Fruit fly (Drosophila melanogaster) whole organism, pupa: ENCODE measurements around the gene CG31174.
A peak's percentile ranks its signal among the peaks of the same experiment; 100 is the strongest.

Source experiments
- CG10348 ChIP-seq: fragments of 200-800 bp; sonication (Bioruptor generic); IDR thresholded peaks from 2 replicates; pipeline ENCODE4 v1.3.6; 2022; ENCODE audit warnings: missing biosample characterization, missing genetic modification characterization
- CG12605 ChIP-seq: fragments of 200-800 bp; sonication (Bioruptor generic); IDR thresholded peaks from 2 replicates; pipeline ENCODE4 v1.3.6; 2022; ENCODE audit warnings: missing biosample characterization, missing genetic modification characterization
- CG13204 ChIP-seq: fragments of 200-800 bp; sonication (Bioruptor generic); optimal IDR thresholded peaks from 2 replicates; lab custom pipeline; 2018; ENCODE audit warnings: missing biosample characterization, mild to moderate bottlenecking, missing genetic modification characterization, moderate library complexity
- CG14655 ChIP-seq: fragments of 200-800 bp; sonication (Bioruptor generic); optimal IDR thresholded peaks from 3 replicates; lab custom pipeline; 2017; ENCODE audit warnings: mild to moderate bottlenecking, missing biosample characterization, missing genetic modification reagents, missing genetic modification characterization
- CG15710 ChIP-seq: fragments of 200-800 bp; sonication (Bioruptor generic); optimal IDR thresholded peaks from 2 replicates; lab custom pipeline; 2018; ENCODE audit warnings: missing biosample characterization, mild to moderate bottlenecking, missing genetic modification characterization, moderate library complexity
- CG17806 ChIP-seq: fragments of 200-800 bp; sonication (Bioruptor generic); optimal IDR thresholded peaks from 2 replicates; lab custom pipeline; 2018; ENCODE audit warnings: missing biosample characterization, mild to moderate bottlenecking, missing genetic modification characterization, moderate library complexity
- CG32121 ChIP-seq: fragments of 200-800 bp; sonication (Bioruptor generic); IDR thresholded peaks from 2 replicates; pipeline ENCODE4 v1.3.6; 2022; ENCODE audit warnings: missing biosample characterization, missing genetic modification characterization
- CG34367 ChIP-seq: fragments of 200-800 bp; sonication (Bioruptor generic); optimal IDR thresholded peaks from 2 replicates; lab custom pipeline; 2018; ENCODE audit warnings: missing biosample characterization, mild to moderate bottlenecking, missing genetic modification characterization
- CG4496 ChIP-seq: fragments of 200-800 bp; sonication (Bioruptor generic); IDR thresholded peaks from 3 replicates; pipeline ENCODE4 v1.3.6; 2022; ENCODE audit warnings: missing biosample characterization, missing genetic modification characterization
- CG8159 ChIP-seq: fragments of 200-800 bp; sonication (Bioruptor generic); optimal IDR thresholded peaks from 3 replicates; lab custom pipeline; 2018; ENCODE audit warnings: missing biosample characterization, mild to moderate bottlenecking, missing genetic modification characterization, moderate library complexity
- CG8301 ChIP-seq: fragments of 200-800 bp; sonication (Bioruptor generic); optimal IDR thresholded peaks from 2 replicates; lab custom pipeline; 2018; ENCODE audit warnings: missing biosample characterization, mild to moderate bottlenecking, missing genetic modification characterization
- CG9948 ChIP-seq: fragments of 200-800 bp; sonication (Bioruptor generic); optimal IDR thresholded peaks from 2 replicates; lab custom pipeline; 2018; ENCODE audit warnings: missing biosample characterization, mild to moderate bottlenecking, missing genetic modification characterization, moderate library complexity
- D1 ChIP-seq: fragments of 200-800 bp; sonication (Bioruptor generic); optimal IDR thresholded peaks from 2 replicates; lab custom pipeline; 2018; ENCODE audit warnings: missing biosample characterization, mild to moderate bottlenecking, missing genetic modification characterization, moderate library complexity
- EcR ChIP-seq: fragments of 200-800 bp; sonication (Bioruptor generic); optimal IDR thresholded peaks from 3 replicates; lab custom pipeline; 2019; ENCODE audit warnings: missing biosample characterization, missing genetic modification characterization, mild to moderate bottlenecking, moderate library complexity, missing genetic modification reagents
- Ets98B ChIP-seq: fragments of 200-800 bp; sonication (Bioruptor generic); IDR thresholded peaks from 2 replicates; pipeline ENCODE4 v1.3.6; 2022; ENCODE audit warnings: missing biosample characterization, missing genetic modification characterization
- Pif1A ChIP-seq: fragments of 200-800 bp; sonication (Bioruptor generic); optimal IDR thresholded peaks from 3 replicates; lab custom pipeline; 2016; ENCODE audit warnings: missing biosample characterization, missing genetic modification characterization
- Pif1B ChIP-seq: fragments of 200-800 bp; sonication (Bioruptor generic); optimal IDR thresholded peaks from 3 replicates; lab custom pipeline; 2016; ENCODE audit warnings: missing biosample characterization, missing genetic modification characterization
- Snoo ChIP-seq: fragments of 200-800 bp; sonication (Bioruptor generic); optimal IDR thresholded peaks from 3 replicates; lab custom pipeline; 2017; ENCODE audit warnings: missing biosample characterization, mild to moderate bottlenecking, missing genetic modification characterization, inconsistent platforms
- fd96Ca ChIP-seq: fragments of 200-800 bp; sonication (Bioruptor generic); IDR thresholded peaks from 3 replicates; pipeline ENCODE4 v1.3.6; 2022; ENCODE audit warnings: missing biosample characterization, missing genetic modification characterization
- gl ChIP-seq: fragments of 200-800 bp; sonication (Bioruptor generic); optimal IDR thresholded peaks from 2 replicates; lab custom pipeline; 2018; ENCODE audit warnings: missing biosample characterization, mild to moderate bottlenecking, missing genetic modification characterization
- rn ChIP-seq: fragments of 200-800 bp; sonication (Bioruptor generic); IDR thresholded peaks from 2 replicates; pipeline ENCODE4 v1.3.6; 2022; ENCODE audit warnings: missing biosample characterization, missing genetic modification characterization

The CG31174 gene

DNA sequence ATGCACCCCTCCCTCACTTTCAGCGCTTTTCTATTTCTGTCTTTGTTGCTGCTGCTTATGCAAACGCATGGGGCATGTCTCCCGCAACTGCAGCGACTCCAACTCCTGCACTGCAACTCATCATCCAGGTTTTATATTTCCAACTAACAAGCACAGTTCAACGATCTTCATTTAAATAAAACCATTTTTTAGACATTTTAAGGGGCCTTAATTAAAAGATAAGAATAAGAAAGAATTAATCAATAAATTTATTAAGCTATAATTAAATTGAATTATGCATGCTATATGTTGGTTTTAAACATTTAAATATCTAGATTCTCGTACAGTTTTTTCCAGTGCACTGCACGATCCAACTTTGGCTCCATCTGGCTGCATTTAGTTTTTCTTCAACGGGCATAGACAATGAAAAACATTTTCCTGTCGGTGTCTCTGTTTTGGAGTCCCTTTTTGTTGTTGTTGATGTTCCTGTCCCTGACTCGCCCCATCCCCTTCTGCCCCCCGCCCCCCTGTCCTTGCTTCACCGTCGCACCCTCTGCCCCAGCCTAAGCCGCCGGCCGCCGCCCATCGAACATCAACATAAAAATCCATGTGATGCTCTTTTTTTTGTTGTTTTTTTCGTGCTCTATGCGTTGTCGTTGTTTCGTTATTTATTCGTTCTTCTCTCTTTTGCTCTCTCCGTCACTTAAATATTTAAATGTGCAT is 40.4 kb downstream of the CG31174 start:
- TF ChIP-seq CG15710 (tag; lab: Kevin White, UChicago) (peak; percentile 75), CG13204 (GFP tag; lab: Kevin White, UChicago) (peak; percentile 25), CG4496 (peak; percentile 80), CG32121 (GFP tag; lab: Robert Waterston, UW) (peak; percentile 71), gl (tag; lab: Kevin White, UChicago) (peak; percentile 37), EcR (no peak), rn (peak; percentile 58; the same call in 1 of the 2 replicates), Pif1B (GFP tag; lab: Kevin White, UChicago) (peak; percentile 79), CG9948 (peak; percentile 92), CG8159 (tag; lab: Kevin White, UChicago) (peak; percentile 81), Pif1A (GFP tag; lab: Kevin White, UChicago) (peak; percentile 68), CG10348 (GFP tag; lab: Robert Waterston, UW) (no peak), CG17806 (tag; lab: Kevin White, UChicago) (peak; percentile 78), CG8301 (tag; lab: Kevin White, UChicago) (peak; percentile 92), D1 (tag; lab: Kevin White, UChicago) (peak; percentile 60), CG12605 (GFP tag; lab: Robert Waterston, UW) (peak; percentile 66), CG14655 (GFP tag; lab: Kevin White, UChicago) (peak; percentile 94), Ets98B (GFP tag; lab: Robert Waterston, UW) (peak; percentile 74), Snoo (no peak), fd96Ca (GFP tag; lab: Robert Waterston, UW) (peak; percentile 59; the same call in 2 of the 3 replicates), CG34367 (tag; lab: Kevin White, UChicago) (peak; percentile 74)

DNA sequence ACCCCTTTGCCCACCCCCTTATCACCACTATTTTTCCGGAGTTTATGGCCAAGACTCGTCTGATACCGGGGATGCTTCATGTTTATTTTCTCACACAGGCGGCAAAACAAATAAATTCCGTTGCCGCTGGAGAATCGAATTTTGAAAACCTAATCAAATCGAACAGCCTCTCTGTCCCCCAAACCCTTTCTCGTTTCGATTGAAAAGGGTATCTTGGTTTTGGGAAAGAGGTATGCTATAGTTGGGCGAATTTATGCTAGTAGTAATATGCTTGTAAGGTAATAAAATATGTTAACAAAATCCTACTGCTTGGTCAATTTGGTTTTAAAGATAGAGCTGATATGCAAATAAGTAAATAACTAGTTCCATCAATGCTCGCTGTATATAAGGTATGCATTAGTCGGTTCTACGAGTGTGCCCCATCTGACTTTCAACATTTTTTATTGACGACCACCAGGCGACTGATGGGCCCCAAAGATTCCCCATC is 41.2 kb downstream of the CG31174 start:
- TF ChIP-seq CG10348 (GFP tag; lab: Robert Waterston, UW) (no peak), CG13204 (GFP tag; lab: Kevin White, UChicago) (no peak), Pif1A (GFP tag; lab: Kevin White, UChicago) (peak; percentile 3), CG8301 (tag; lab: Kevin White, UChicago) (peak; percentile 17), CG9948 (peak; percentile 21), CG14655 (GFP tag; lab: Kevin White, UChicago) (peak; percentile 23)
- TF ChIP-seq, all 21 proteins: peak for 4

DNA sequence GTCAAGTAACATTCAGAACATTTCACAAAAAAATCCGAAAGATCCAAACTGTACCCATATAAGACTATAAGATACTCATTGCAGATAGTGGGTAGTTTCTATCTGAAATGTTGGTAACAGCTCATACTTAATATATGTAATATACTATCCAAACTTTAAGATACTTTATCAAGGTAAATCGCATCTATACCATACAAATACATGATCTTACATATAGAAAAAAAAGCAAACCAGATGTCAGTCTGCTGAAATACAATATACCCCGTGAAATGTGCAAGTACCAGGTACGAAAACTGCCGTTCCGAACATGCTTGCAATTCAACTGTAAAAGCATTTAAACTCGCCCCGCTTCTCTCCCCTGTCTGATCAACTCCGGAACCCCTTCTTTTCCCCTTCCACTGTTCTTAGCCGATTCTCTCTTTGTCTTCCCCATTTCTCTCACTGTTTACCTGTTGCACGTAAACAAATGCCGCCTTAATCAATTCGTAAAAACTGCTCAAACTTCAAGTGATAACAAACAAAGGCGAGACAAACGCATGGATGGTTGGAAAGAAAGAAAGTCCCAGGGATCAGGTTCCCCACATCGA is 41.8 kb downstream of the CG31174 start:
- no peak for TF ChIP-seq EcR
- TF ChIP-seq fd96Ca (GFP tag; lab: Robert Waterston, UW) = no peak
- no peak for TF ChIP-seq CG12605 (GFP tag; lab: Robert Waterston, UW)
- TF ChIP-seq CG32121 (GFP tag; lab: Robert Waterston, UW) = no peak
- peak; percentile 23 for TF ChIP-seq CG8159 (tag; lab: Kevin White, UChicago)
- TF ChIP-seq CG8301 (tag; lab: Kevin White, UChicago) = peak; percentile 36
- no peak for TF ChIP-seq CG13204 (GFP tag; lab: Kevin White, UChicago)
- no peak for TF ChIP-seq gl (tag; lab: Kevin White, UChicago)
- no peak for TF ChIP-seq Pif1B (GFP tag; lab: Kevin White, UChicago)
- TF ChIP-seq Ets98B (GFP tag; lab: Robert Waterston, UW) = no peak
- peak; percentile 36 for TF ChIP-seq CG14655 (GFP tag; lab: Kevin White, UChicago)
- peak; percentile 33 for TF ChIP-seq Snoo
- TF ChIP-seq CG10348 (GFP tag; lab: Robert Waterston, UW) = no peak
- TF ChIP-seq Pif1A (GFP tag; lab: Kevin White, UChicago) = peak; percentile 11
- TF ChIP-seq rn = no peak
- peak; percentile 3 for TF ChIP-seq CG9948
- no peak for TF ChIP-seq D1 (tag; lab: Kevin White, UChicago)
- no peak for TF ChIP-seq CG17806 (tag; lab: Kevin White, UChicago)
- no peak for TF ChIP-seq CG15710 (tag; lab: Kevin White, UChicago)
- TF ChIP-seq CG4496 = peak; percentile 28; the same call in 1 of the 3 replicates
- no peak for TF ChIP-seq CG34367 (tag; lab: Kevin White, UChicago)

DNA sequence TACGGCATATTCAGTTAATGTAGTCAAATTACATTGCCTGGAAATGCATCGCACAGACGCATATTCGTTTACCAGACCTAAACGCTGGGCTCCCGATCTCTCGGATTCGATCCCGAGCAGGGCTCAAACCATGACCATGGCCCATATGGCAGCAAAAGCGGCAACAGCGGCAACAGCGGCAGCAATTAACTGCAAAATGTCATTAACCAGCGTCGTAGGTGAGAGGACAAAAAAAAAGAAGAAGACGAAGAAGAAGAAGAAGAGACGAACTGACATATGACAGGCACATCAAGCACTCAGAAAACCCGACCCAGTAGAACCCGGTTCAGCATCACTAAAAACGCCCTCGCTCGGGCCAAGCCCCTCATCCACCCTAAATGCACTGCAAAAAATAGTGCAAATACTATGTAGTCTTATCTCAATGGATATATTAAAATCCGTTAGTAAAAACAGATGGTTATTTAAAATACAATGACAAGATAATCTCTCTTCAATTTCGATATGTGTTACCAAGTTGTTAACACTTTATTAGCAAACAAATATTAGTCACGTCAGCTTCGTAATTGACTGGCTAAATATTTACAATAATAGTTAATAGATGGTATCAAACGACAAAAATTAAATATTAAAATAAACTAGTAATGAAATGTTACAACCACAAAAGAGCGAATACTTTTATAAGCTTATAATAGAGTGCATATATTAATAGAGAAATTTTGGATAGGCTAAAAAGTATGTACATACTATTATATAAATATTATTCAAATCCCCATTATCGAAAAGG is 43.3 kb downstream of the CG31174 start:
- TF ChIP-seq CG13204 (GFP tag; lab: Kevin White, UChicago) = no peak
- TF ChIP-seq CG4496 = no peak
- TF ChIP-seq fd96Ca (GFP tag; lab: Robert Waterston, UW) = no peak
- peak; percentile 40 for TF ChIP-seq CG17806 (tag; lab: Kevin White, UChicago)
- no peak for TF ChIP-seq Snoo
- TF ChIP-seq CG32121 (GFP tag; lab: Robert Waterston, UW) = no peak
- peak; percentile 63 for TF ChIP-seq EcR
- peak; percentile 2 for TF ChIP-seq CG8301 (tag; lab: Kevin White, UChicago)
- TF ChIP-seq CG12605 (GFP tag; lab: Robert Waterston, UW) = no peak
- no peak for TF ChIP-seq Ets98B (GFP tag; lab: Robert Waterston, UW)
- peak; percentile 53 for TF ChIP-seq CG14655 (GFP tag; lab: Kevin White, UChicago)
- TF ChIP-seq CG15710 (tag; lab: Kevin White, UChicago) = peak; percentile 66
- TF ChIP-seq CG10348 (GFP tag; lab: Robert Waterston, UW) = no peak
- no peak for TF ChIP-seq rn
- peak; percentile 45 for TF ChIP-seq CG9948
- TF ChIP-seq CG34367 (tag; lab: Kevin White, UChicago) = peak; percentile 1
- TF ChIP-seq CG8159 (tag; lab: Kevin White, UChicago) = peak; percentile 80
- no peak for TF ChIP-seq Pif1B (GFP tag; lab: Kevin White, UChicago)
- no peak for TF ChIP-seq D1 (tag; lab: Kevin White, UChicago)
- TF ChIP-seq Pif1A (GFP tag; lab: Kevin White, UChicago) = no peak
- TF ChIP-seq gl (tag; lab: Kevin White, UChicago) = no peak
- TF ChIP-seq, all 21 proteins: peak for 8
